Worm (Caenorhabditis elegans): ENCODE results near the gene mes-6.
A peak's percentile ranks its signal among the peaks of the same experiment; 100 is the strongest.

Gene mes-6

DNA sequence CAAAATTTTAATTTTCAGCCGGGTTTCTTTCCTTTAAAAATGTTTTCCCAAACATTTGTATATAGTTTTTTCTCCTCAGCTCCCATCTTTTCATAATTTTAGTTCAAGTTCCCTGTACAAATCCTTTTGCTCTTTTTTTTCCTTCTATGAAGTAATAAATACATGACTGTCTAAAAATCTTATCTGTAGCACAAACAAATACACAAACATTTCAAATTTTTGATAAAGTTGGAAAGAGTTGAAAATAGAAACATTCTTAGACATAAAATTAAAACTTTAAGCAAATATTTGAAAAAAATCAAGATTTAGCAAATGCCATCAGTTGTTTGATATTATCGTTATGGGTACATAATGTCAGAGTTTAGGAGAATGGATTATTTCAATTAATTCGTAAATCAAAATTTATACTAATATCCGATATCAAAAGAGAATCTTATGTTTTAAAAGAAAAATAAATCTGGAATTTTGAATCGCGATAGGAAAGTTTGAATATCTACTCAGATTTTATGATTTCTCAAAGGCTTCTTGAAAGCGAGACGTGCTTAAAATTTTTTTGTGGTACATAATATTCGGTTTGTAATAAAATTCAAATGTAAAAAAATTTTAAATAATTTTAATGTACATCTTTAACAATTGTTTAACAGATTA, 27.1 kb downstream of the mes-6 start:
- TF ChIP-seq ceh-82 (tag; optimal IDR thresholded peaks at IDR 0.05) (no peak), egl-5 (tag; optimal IDR thresholded peaks at IDR 0.05) (no peak), nhr-43 (tag; optimal IDR thresholded peaks at IDR 0.05; ENCODE audit: poor library complexity, severe bottlenecking) (no peak), nhr-76 (tag; optimal IDR thresholded peaks at IDR 0.05) (no peak), daf-12 (tag; optimal IDR thresholded peaks at IDR 0.05) (no peak), ceh-28 (tag; optimal IDR thresholded peaks at IDR 0.05) (no peak), nhr-23 (tag; optimal IDR thresholded peaks at IDR 0.05) (no peak), tbx-2 (tag; optimal IDR thresholded peaks at IDR 0.05) (no peak), nhr-12 (tag; optimal IDR thresholded peaks at IDR 0.05) (no peak), pha-4 (tag; optimal IDR thresholded peaks at IDR 0.05) (peak; percentile 29), mml-1 (tag; optimal IDR thresholded peaks at IDR 0.05) (no peak), fos-1 (tag; optimal IDR thresholded peaks at IDR 0.05) (no peak), lin-39 (tag; optimal IDR thresholded peaks at IDR 0.05) (no peak), jun-1 (tag; optimal IDR thresholded peaks at IDR 0.05) (no peak), pqm-1 (tag; optimal IDR thresholded peaks at IDR 0.05) (peak; percentile 9), elt-2 (tag; optimal IDR thresholded peaks at IDR 0.05) (peak; percentile 11), lsy-12 (tag; optimal IDR thresholded peaks at IDR 0.05) (peak; percentile 59), sea-2 (GFP tag; optimal IDR thresholded peaks at IDR 0.05) (no peak), nhr-67 (tag; optimal IDR thresholded peaks at IDR 0.05) (no peak)

DNA sequence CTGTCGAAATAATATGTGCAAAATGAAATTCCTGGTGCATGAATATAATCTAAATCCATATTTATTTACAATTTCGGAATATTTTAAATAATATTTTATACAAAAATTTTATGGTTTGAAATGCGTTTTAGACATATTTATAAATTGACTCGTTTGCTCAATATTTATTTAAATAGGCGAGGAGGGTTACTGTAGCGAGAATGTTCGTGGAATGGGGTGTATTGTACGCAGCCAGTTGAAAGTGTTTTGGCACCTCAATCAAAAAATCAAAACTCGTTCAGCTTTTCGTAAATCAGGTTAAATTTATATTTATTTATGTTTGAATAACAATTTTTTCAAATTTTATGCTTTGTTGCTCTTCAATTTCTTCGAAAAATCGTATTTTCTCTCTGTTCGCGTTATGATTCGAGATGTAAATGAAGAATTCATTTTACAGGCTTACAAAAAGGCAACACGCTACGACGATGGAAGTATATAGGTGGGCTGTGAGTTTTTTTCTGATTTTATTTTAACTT, 27.6 kb downstream of the mes-6 start, which contains the start of gene hyl-1:
Gene hyl-1 (plus strand): TSS at position 465 of the 515 bp plus-strand sequence.
- TF ChIP-seq skn-1 (tag; optimal IDR thresholded peaks at IDR 0.05) (no peak), egl-5 (tag; optimal IDR thresholded peaks at IDR 0.05) (no peak), hmg-11 (tag; optimal IDR thresholded peaks at IDR 0.05) (no peak), ztf-4 (tag; optimal IDR thresholded peaks at IDR 0.05) (no peak), snpc-4 (tag; optimal IDR thresholded peaks at IDR 0.05) (no peak), zag-1 (tag; optimal IDR thresholded peaks at IDR 0.05) (no peak), lin-39 (tag; optimal IDR thresholded peaks at IDR 0.05) (no peak), eor-1 (tag; optimal IDR thresholded peaks at IDR 0.05) (no peak), elt-3 (tag; optimal IDR thresholded peaks at IDR 0.05) (no peak), mml-1 (tag; optimal IDR thresholded peaks at IDR 0.05) (no peak), nhr-11 (tag; optimal IDR thresholded peaks at IDR 0.05) (no peak), aly-2 (tag; optimal IDR thresholded peaks at IDR 0.05) (no peak), ceh-82 (tag; optimal IDR thresholded peaks at IDR 0.05) (no peak), nhr-23 (tag; optimal IDR thresholded peaks at IDR 0.05) (no peak), nhr-76 (tag; optimal IDR thresholded peaks at IDR 0.05) (no peak), fkh-10 (GFP tag; optimal IDR thresholded peaks at IDR 0.05) (no peak), nhr-237 (tag; optimal IDR thresholded peaks at IDR 0.05) (no peak), nhr-12 (tag; optimal IDR thresholded peaks at IDR 0.05) (no peak), ceh-16 (tag; optimal IDR thresholded peaks at IDR 0.05) (no peak), nhr-43 (tag; optimal IDR thresholded peaks at IDR 0.05; ENCODE audit: poor library complexity, severe bottlenecking) (no peak)

DNA sequence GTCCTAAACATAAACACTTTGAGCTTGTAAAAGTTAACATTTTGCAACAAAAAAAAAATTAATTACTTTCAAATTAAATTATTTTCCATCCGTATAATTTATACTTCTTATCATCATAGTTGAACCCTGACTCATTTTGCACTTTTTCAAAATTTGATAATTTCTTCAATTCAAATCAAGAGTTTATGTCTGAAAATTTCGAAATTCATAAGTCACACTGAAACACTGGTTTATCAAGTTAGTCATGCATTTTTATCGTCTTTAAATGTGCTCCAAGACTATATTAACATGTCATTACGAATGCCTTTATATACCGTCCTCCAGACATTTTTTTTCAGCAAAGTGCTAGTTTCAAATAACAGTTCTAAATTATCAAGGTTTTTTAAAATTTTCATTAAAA, 28.6 kb downstream of the mes-6 start:
- TF ChIP-seq lin-15B (tag; optimal IDR thresholded peaks at IDR 0.05) (no peak), ceh-28 (tag; optimal IDR thresholded peaks at IDR 0.05) (no peak), lin-39 (tag; optimal IDR thresholded peaks at IDR 0.05) (no peak), jun-1 (tag; optimal IDR thresholded peaks at IDR 0.05) (peak; percentile 8), nhr-237 (tag; optimal IDR thresholded peaks at IDR 0.05) (no peak), nhr-67 (tag; optimal IDR thresholded peaks at IDR 0.05) (no peak), mdl-1 (tag; optimal IDR thresholded peaks at IDR 0.05) (no peak), R02D3.7 (tag; optimal IDR thresholded peaks at IDR 0.05) (no peak), nhr-28 (tag; optimal IDR thresholded peaks at IDR 0.05) (no peak), fkh-10 (GFP tag; optimal IDR thresholded peaks at IDR 0.05) (no peak), pqm-1 (tag; optimal IDR thresholded peaks at IDR 0.05) (peak; percentile 72), nhr-76 (tag; optimal IDR thresholded peaks at IDR 0.05) (no peak), ztf-4 (tag; optimal IDR thresholded peaks at IDR 0.05) (no peak), nfya-1 (tag; optimal IDR thresholded peaks at IDR 0.05; ENCODE audit: insufficient read depth) (no peak), snpc-4 (tag; optimal IDR thresholded peaks at IDR 0.05) (no peak), aly-2 (tag; optimal IDR thresholded peaks at IDR 0.05) (no peak), fos-1 (tag; optimal IDR thresholded peaks at IDR 0.05) (no peak), nhr-12 (tag; optimal IDR thresholded peaks at IDR 0.05) (no peak), nhr-77 (tag; optimal IDR thresholded peaks at IDR 0.05) (no peak), ceh-82 (tag; optimal IDR thresholded peaks at IDR 0.05) (no peak), elt-2 (tag; optimal IDR thresholded peaks at IDR 0.05) (peak; percentile 65)

Data from whole organism, L3 larva.